Fruit fly (Drosophila melanogaster) whole organism, prepupa: Measurements from ENCODE around the gene bi.
A peak's percentile ranks its signal among the peaks of the same experiment; 100 is the strongest.

Source experiments
- Blimp-1 ChIP-seq: fragments of 200-800 bp; sonication (Bioruptor generic); optimal IDR thresholded peaks from 3 replicates; lab custom pipeline; 2017; ENCODE audit warnings: missing biosample characterization, missing genetic modification characterization, mild to moderate bottlenecking, moderate library complexity, missing genetic modification reagents
- CG6854 ChIP-seq: fragments of 200-800 bp; sonication (Bioruptor generic); optimal IDR thresholded peaks from 2 replicates; lab custom pipeline; 2017; ENCODE audit warnings: missing biosample characterization, mild to moderate bottlenecking, missing genetic modification characterization
- Eip93F ChIP-seq: fragments of 200-800 bp; sonication (Bioruptor generic); optimal IDR thresholded peaks from 2 replicates; lab custom pipeline; 2016; ENCODE audit warnings: missing biosample characterization, mild to moderate bottlenecking, missing genetic modification characterization
- fd85E ChIP-seq: fragments of 200-800 bp; sonication (Bioruptor generic); optimal IDR thresholded peaks from 3 replicates; lab custom pipeline; 2016; ENCODE audit warnings: missing biosample characterization, missing genetic modification characterization
- vri ChIP-seq: fragments of 200-800 bp; sonication (Bioruptor generic); optimal IDR thresholded peaks from 3 replicates; lab custom pipeline; 2016; ENCODE audit warnings: missing biosample characterization, mild to moderate bottlenecking, missing genetic modification characterization

DNA sequence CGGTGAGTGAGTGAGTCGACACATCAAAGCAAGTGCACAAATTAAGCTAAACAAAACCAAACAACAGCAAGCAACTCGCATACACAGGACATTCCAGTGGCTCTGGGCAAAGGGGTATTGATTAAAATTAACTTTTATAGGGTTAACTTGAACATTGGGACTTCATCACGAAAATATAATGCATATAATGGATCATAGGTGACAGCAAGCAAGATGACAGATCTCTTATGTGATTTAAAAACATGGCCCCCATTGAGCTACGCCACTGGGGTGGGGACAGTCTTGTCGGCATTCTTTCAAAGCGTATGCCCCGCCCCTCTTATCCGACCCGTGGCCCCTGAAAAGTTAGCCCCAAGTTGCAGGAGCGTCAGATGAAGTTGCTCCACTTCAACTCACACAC lies 90.9 kb downstream of the bi start:
- no peak for TF ChIP-seq CG6854 (GFP tag; lab: Kevin White, UChicago)
- TF ChIP-seq Eip93F: no peak
- TF ChIP-seq fd85E: no peak
- peak; percentile 26 for TF ChIP-seq vri (GFP tag; lab: Kevin White, UChicago)
- TF ChIP-seq Blimp-1 (GFP tag; lab: Kevin White, UChicago): no peak
